Fruit fly (Drosophila melanogaster): ENCODE measurements around the gene REPTOR-BP.
A peak's percentile ranks its signal among the peaks of the same experiment; 100 is the strongest.

dm6 chr2L:10226724-10227407 lies 37.1 kb upstream of the REPTOR-BP start, which contains the start of gene CG5708:
- TF ChIP-seq Snoo (tag; optimal IDR thresholded peaks at IDR 0.05) (no peak), CG13204 (GFP tag; optimal IDR thresholded peaks at IDR 0.05) (no peak), Pif1B (GFP tag; optimal IDR thresholded peaks at IDR 0.05) (no peak), CG12605 (GFP tag; IDR thresholded peaks at IDR 0.05) (no peak), CG34367 (tag; optimal IDR thresholded peaks at IDR 0.05) (no peak), CG15710 (tag; optimal IDR thresholded peaks at IDR 0.05) (peak; percentile 11), CG4496 (GFP tag; IDR thresholded peaks at IDR 0.05) (no peak; the same call in 2 of the 3 replicates), CG9948 (tag; optimal IDR thresholded peaks at IDR 0.05) (no peak), rn (GFP tag; IDR thresholded peaks at IDR 0.05) (no peak), gl (tag; optimal IDR thresholded peaks at IDR 0.05) (no peak), CG14655 (GFP tag; optimal IDR thresholded peaks at IDR 0.05) (no peak), CG8301 (tag; optimal IDR thresholded peaks at IDR 0.05) (no peak), EcR (GFP tag; optimal IDR thresholded peaks at IDR 0.05) (no peak)
